Fruit fly (Drosophila melanogaster) whole organism, embryonic: ENCODE measurements around the gene CG15742.

Source experiments
- Abd-B ChIP-seq: fragments of 200-800 bp; sonication (Bioruptor generic); optimal IDR thresholded peaks from 2 replicates; lab custom pipeline; 2018; ENCODE audit warnings: missing biosample characterization, mild to moderate bottlenecking, missing genetic modification characterization, moderate library complexity
- B-H2 ChIP-seq: fragments of 200-800 bp; sonication (Bioruptor generic); optimal IDR thresholded peaks from 2 replicates; lab custom pipeline; 2018; ENCODE audit warnings: missing biosample characterization, mild to moderate bottlenecking, missing genetic modification characterization
- CG11085 ChIP-seq: fragments of 200-800 bp; sonication (Bioruptor generic); IDR thresholded peaks from 2 replicates; pipeline ENCODE4 v1.3.6; 2022; ENCODE audit warnings: missing biosample characterization, missing genetic modification characterization
- CG12104 ChIP-seq: fragments of 200-800 bp; sonication (Bioruptor generic); optimal IDR thresholded peaks from 3 replicates; lab custom pipeline; 2016; ENCODE audit warnings: missing biosample characterization, missing genetic modification characterization
- CG14050 ChIP-seq: fragments of 200-800 bp; sonication (Bioruptor generic); IDR thresholded peaks from 3 replicates; pipeline ENCODE4 v1.3.6; 2022; ENCODE audit warnings: missing biosample characterization, missing genetic modification characterization
- CG17328 ChIP-seq: fragments of 200-800 bp; sonication (Bioruptor generic); IDR thresholded peaks from 2 replicates; pipeline ENCODE4 v1.3.6; 2022; ENCODE audit warnings: missing biosample characterization, missing genetic modification characterization
- CG18262 ChIP-seq: fragments of 200-800 bp; optimal IDR thresholded peaks from 3 replicates; lab custom pipeline; 2019; ENCODE audit warnings: missing biosample characterization, mild to moderate bottlenecking, missing genetic modification characterization, moderate library complexity
- CG18476 ChIP-seq: fragments of 200-800 bp; sonication (Bioruptor generic); optimal IDR thresholded peaks from 2 replicates; lab custom pipeline; 2016; ENCODE audit warnings: missing biosample characterization, mild to moderate bottlenecking, missing genetic modification characterization
- CG2678 ChIP-seq: fragments of 200-800 bp; sonication (Bioruptor generic); optimal IDR thresholded peaks from 3 replicates; lab custom pipeline; 2019; ENCODE audit warnings: missing biosample characterization, mild to moderate bottlenecking, missing genetic modification characterization, moderate library complexity
- CG3407 ChIP-seq: fragments of 200-800 bp; sonication (Bioruptor generic); optimal IDR thresholded peaks from 2 replicates; lab custom pipeline; 2018; ENCODE audit warnings: missing biosample characterization, mild to moderate bottlenecking, missing genetic modification characterization
- CG5180 ChIP-seq: fragments of 200-800 bp; sonication (Bioruptor generic); optimal IDR thresholded peaks from 3 replicates; lab custom pipeline; 2017; ENCODE audit warnings: missing biosample characterization, missing genetic modification characterization, mild to moderate bottlenecking, moderate library complexity, missing genetic modification reagents
- CG8290 ChIP-seq, 3 experiments: fragments of 200-800 bp; sonication (Bioruptor generic); optimal IDR thresholded peaks; 2 replicates each; lab custom pipeline; 2016 to 2019; ENCODE audit warnings: missing biosample characterization in 3 of 3, missing genetic modification characterization in 3 of 3, mild to moderate bottlenecking in 2 of 3, moderate library complexity in 1 of 3
- CG8944 ChIP-seq: fragments of 200-800 bp; sonication (Bioruptor generic); optimal IDR thresholded peaks from 3 replicates; lab custom pipeline; 2016; ENCODE audit warnings: missing biosample characterization, missing genetic modification characterization
- CG9727 ChIP-seq: fragments of 200-800 bp; sonication (Bioruptor generic); optimal IDR thresholded peaks from 3 replicates; lab custom pipeline; 2017; ENCODE audit warnings: missing biosample characterization, mild to moderate bottlenecking, missing genetic modification characterization
- Eip74EF ChIP-seq, 2 experiments: fragments of 200-800 bp in 1 of 2; fragments of >200 bp in 1 of 2; sonication (Bioruptor generic) in 1 of 2; optimal IDR thresholded peaks; 2 replicates each; lab custom pipeline; 2017 to 2019; ENCODE audit warnings: missing biosample characterization in 2 of 2, missing genetic modification characterization in 2 of 2, mild to moderate bottlenecking in 1 of 2, moderate library complexity in 1 of 2
- Fer2 ChIP-seq: fragments of 200-800 bp; sonication (Bioruptor generic); optimal IDR thresholded peaks from 2 replicates; lab custom pipeline; 2018; ENCODE audit warnings: missing biosample characterization, mild to moderate bottlenecking, missing genetic modification characterization, moderate library complexity
- Fer3 ChIP-seq: fragments of 200-800 bp; sonication (Bioruptor generic); optimal IDR thresholded peaks from 2 replicates; lab custom pipeline; 2018; ENCODE audit warnings: missing biosample characterization, mild to moderate bottlenecking, missing genetic modification characterization, moderate library complexity
- Hmr ChIP-seq: fragments of 200-800 bp; sonication (Bioruptor generic); optimal IDR thresholded peaks from 3 replicates; lab custom pipeline; 2017; ENCODE audit warnings: mild to moderate bottlenecking, missing biosample characterization, missing genetic modification reagents, missing genetic modification characterization
- Neu2 ChIP-seq: fragments of 200-800 bp; sonication (Bioruptor generic); optimal IDR thresholded peaks from 3 replicates; lab custom pipeline; 2016; ENCODE audit warnings: missing biosample characterization, missing genetic modification characterization, borderline replicate concordance
- Oli ChIP-seq: fragments of 200-800 bp; sonication (Bioruptor generic); optimal IDR thresholded peaks from 2 replicates; lab custom pipeline; 2018; ENCODE audit warnings: missing biosample characterization, mild to moderate bottlenecking, missing genetic modification characterization, moderate library complexity
- Poxn ChIP-seq: fragments of 200-800 bp; sonication (Bioruptor generic); IDR thresholded peaks from 2 replicates; pipeline ENCODE4 v1.3.6; 2022; ENCODE audit warnings: missing biosample characterization, missing genetic modification characterization
- Sox102F ChIP-seq: fragments of 200-800 bp; sonication (Bioruptor generic); optimal IDR thresholded peaks from 2 replicates; lab custom pipeline; 2018; ENCODE audit warnings: missing biosample characterization, mild to moderate bottlenecking, missing genetic modification characterization, moderate library complexity
- Xbp1 ChIP-seq: fragments of 200-800 bp; sonication (Bioruptor generic); optimal IDR thresholded peaks from 3 replicates; lab custom pipeline; 2016; ENCODE audit warnings: missing biosample characterization, mild to moderate bottlenecking, missing genetic modification characterization
- ci ChIP-seq: fragments of 200-800 bp; sonication (Bioruptor generic); IDR thresholded peaks from 3 replicates; pipeline ENCODE4 v1.3.6; 2022; ENCODE audit warnings: missing biosample characterization, missing genetic modification characterization
- crc ChIP-seq: fragments of 200-800 bp; sonication (Bioruptor generic); optimal IDR thresholded peaks from 2 replicates; lab custom pipeline; 2016; ENCODE audit warnings: missing biosample characterization, missing genetic modification characterization
- crol ChIP-seq: fragments of 200-800 bp; sonication (Bioruptor generic); IDR thresholded peaks from 2 replicates; pipeline ENCODE4 v1.3.6; 2022; ENCODE audit warnings: missing biosample characterization, missing genetic modification characterization
- dysf ChIP-seq: fragments of 200-800 bp; sonication (Bioruptor generic); IDR thresholded peaks from 3 replicates; pipeline ENCODE4 v1.3.6; 2022; ENCODE audit warnings: missing biosample characterization, missing genetic modification characterization
- ftz-f1 ChIP-seq: fragments of 200-800 bp; sonication (Bioruptor generic); optimal IDR thresholded peaks from 2 replicates; lab custom pipeline; 2016; ENCODE audit warnings: missing biosample characterization, missing genetic modification characterization
- hbn ChIP-seq: fragments of 200-800 bp; sonication (Bioruptor generic); IDR thresholded peaks from 2 replicates; pipeline ENCODE4 v1.3.6; 2022; ENCODE audit warnings: missing biosample characterization, missing genetic modification characterization; ENCODE audit not compliant: partially characterized antibody
- kay ChIP-seq: fragments of 200-800 bp; sonication (Bioruptor generic); optimal IDR thresholded peaks from 2 replicates; lab custom pipeline; 2016; ENCODE audit warnings: missing biosample characterization, missing genetic modification characterization
- klu ChIP-seq: fragments of 200-800 bp; sonication (Bioruptor generic); IDR thresholded peaks from 2 replicates; pipeline ENCODE4 v1.3.6; 2022; ENCODE audit warnings: missing biosample characterization, missing genetic modification characterization
- lab ChIP-seq: fragments of 200-800 bp; sonication (Bioruptor generic); optimal IDR thresholded peaks from 3 replicates; lab custom pipeline; 2017; ENCODE audit warnings: missing biosample characterization, missing genetic modification characterization, mild to moderate bottlenecking, moderate library complexity, missing genetic modification reagents
- lola ChIP-seq, 3 experiments: fragments of >200 bp in 2 of 3; fragments of 200-800 bp in 1 of 3; sonication (Bioruptor generic) in 1 of 3; optimal IDR thresholded peaks; 2 replicates each; lab custom pipeline; 2017 to 2019; ENCODE audit warnings: missing biosample characterization in 3 of 3, missing genetic modification characterization in 3 of 3, mild to moderate bottlenecking in 1 of 3, moderate library complexity in 1 of 3
- luna ChIP-seq: fragments of 200-800 bp; sonication (Bioruptor generic); optimal IDR thresholded peaks from 2 replicates; lab custom pipeline; 2016; ENCODE audit warnings: missing biosample characterization, missing genetic modification characterization
- pan ChIP-seq, 4 experiments: fragments of >200 bp in 3 of 4; fragments of 200-800 bp in 1 of 4; sonication (Bioruptor generic) in 1 of 4; optimal IDR thresholded peaks in 3 of 4; IDR thresholded peaks in 1 of 4; 2 replicates each; pipeline versions ENCODE4 v1.3.6 to Lab custom; 2017 to 2022; ENCODE audit warnings: missing biosample characterization in 2 of 4, missing genetic modification characterization in 2 of 4, mixed read lengths in 1 of 4
- pfk ChIP-seq: fragments of 200-800 bp; sonication (Bioruptor generic); optimal IDR thresholded peaks from 2 replicates; lab custom pipeline; 2018; ENCODE audit warnings: missing biosample characterization, mild to moderate bottlenecking, missing genetic modification characterization, moderate library complexity
- pho ChIP-seq: fragments of 200-800 bp; sonication (Bioruptor generic); optimal IDR thresholded peaks from 2 replicates; lab custom pipeline; 2016; ENCODE audit warnings: missing biosample characterization, missing genetic modification characterization
- rib ChIP-seq: fragments of 200-800 bp; sonication (Bioruptor generic); IDR thresholded peaks from 2 replicates; pipeline ENCODE4 v1.3.6; 2022; ENCODE audit warnings: missing biosample characterization, missing genetic modification characterization
- salm ChIP-seq: fragments of 200-800 bp; sonication (Bioruptor generic); optimal IDR thresholded peaks from 2 replicates; lab custom pipeline; 2018; ENCODE audit warnings: missing biosample characterization, mild to moderate bottlenecking, missing genetic modification characterization
- sens ChIP-seq: fragments of 200-800 bp; sonication (Bioruptor generic); peaks from one replicate; lab custom pipeline; 2016; ENCODE audit warnings: missing biosample characterization, missing genetic modification characterization
- sim ChIP-seq: fragments of 200-800 bp; sonication (Bioruptor generic); IDR thresholded peaks from 2 replicates; pipeline ENCODE4 v1.3.6; 2022; ENCODE audit warnings: missing biosample characterization, missing genetic modification characterization
- sisA ChIP-seq: fragments of 200-800 bp; sonication (Bioruptor generic); IDR thresholded peaks from 2 replicates; pipeline ENCODE4 v1.3.6; 2022; ENCODE audit warnings: missing biosample characterization, missing genetic modification characterization
- sug ChIP-seq: fragments of 200-800 bp; optimal IDR thresholded peaks from 2 replicates; lab custom pipeline; 2019; ENCODE audit warnings: missing biosample characterization, mild to moderate bottlenecking, missing genetic modification characterization, moderate library complexity
- tna ChIP-seq: fragments of 200-800 bp; sonication (Bioruptor generic); IDR thresholded peaks from 2 replicates; pipeline ENCODE4 v1.3.6; 2022; ENCODE audit warnings: missing biosample characterization, missing genetic modification characterization; ENCODE audit not compliant: partially characterized antibody
- toy ChIP-seq: fragments of 200-800 bp; sonication (Bioruptor generic); IDR thresholded peaks from 2 replicates; pipeline ENCODE4 v1.3.6; 2022; ENCODE audit warnings: missing biosample characterization, missing genetic modification characterization
- ttk ChIP-seq: fragments of 200-800 bp; sonication (Bioruptor generic); IDR thresholded peaks from 2 replicates; pipeline ENCODE4 v2.1.2; 2022; ENCODE audit warnings: missing biosample characterization, missing genetic modification characterization
- unc-4 ChIP-seq: fragments of 200-800 bp; sonication (Bioruptor generic); IDR thresholded peaks from 2 replicates; pipeline ENCODE4 v1.3.6; 2022; ENCODE audit warnings: missing biosample characterization, missing genetic modification characterization; ENCODE audit not compliant: partially characterized antibody

CG15742 gene

DNA sequence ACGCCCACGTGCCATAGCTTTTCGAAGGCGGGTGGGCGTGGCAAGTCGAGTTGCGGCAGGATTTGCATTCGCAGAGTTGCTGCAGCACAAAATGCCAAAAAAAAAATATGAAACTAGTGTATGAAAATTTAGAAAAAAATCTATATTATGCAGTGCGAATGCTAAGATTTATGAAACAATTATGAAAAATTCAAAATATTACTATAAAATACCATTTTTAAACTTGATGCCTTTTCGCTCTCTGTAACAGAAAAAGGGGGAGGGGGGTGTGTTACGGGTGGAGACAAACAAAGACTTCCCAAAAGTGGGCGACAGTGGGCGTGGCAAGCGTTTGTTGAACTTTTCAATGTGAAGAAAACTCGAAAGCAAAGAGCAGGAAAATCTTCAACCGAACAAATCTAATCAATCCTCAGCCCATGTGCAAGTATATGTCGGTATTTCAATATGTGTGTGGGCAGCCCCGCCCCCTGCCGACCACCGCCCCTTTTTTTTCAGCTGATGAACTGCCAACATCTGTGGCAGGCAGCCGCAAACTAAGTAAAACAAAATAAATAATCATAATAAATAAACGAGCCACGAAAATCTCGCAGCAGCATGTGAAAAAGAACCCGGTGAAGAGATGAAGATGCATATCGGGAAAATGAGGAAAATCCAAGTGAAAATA is 8.4 kb downstream of the CG15742 start (continued):
- TF ChIP-seq dysf (GFP tag; lab: Robert Waterston, UW) (no peak), kay (GFP tag; lab: Kevin White, UChicago) (no peak), CG5180 (GFP tag; lab: Kevin White, UChicago) (no peak), Neu2 (GFP tag; lab: Kevin White, UChicago) (no peak), Oli (tag; lab: Kevin White, UChicago) (no peak), Sox102F (peak; percentile 45), sim (no peak), rib (GFP tag; lab: Robert Waterston, UW) (no peak), sens (peak; percentile 74), sisA (GFP tag; lab: Robert Waterston, UW) (peak; percentile 17; the same call in 1 of the 2 replicates), CG8290 (GFP tag; optimal IDR thresholded peaks at IDR 0.05; lab: Kevin White, UChicago) (no peak), CG8290 (tag; optimal IDR thresholded peaks at IDR 0.05; lab: Kevin White, UChicago) (no peak), Xbp1 (GFP tag; lab: Kevin White, UChicago) (no peak), luna (GFP tag; lab: Kevin White, UChicago) (no peak)

- TF ChIP-seq lola (GFP tag; optimal IDR thresholded peaks at IDR 0.05; lab: Kevin White, UChicago) (no peak), Abd-B (GFP tag; lab: Kevin White, UChicago) (no peak), klu (GFP tag; lab: Robert Waterston, UW) (no peak), B-H2 (GFP tag; lab: Kevin White, UChicago) (no peak), tna (GFP tag; lab: Robert Waterston, UW) (no peak), Fer3 (no peak), pan (optimal IDR thresholded peaks at IDR 0.05; lab: Kevin White, UChicago) (no peak), pan (GFP tag; optimal IDR thresholded peaks at IDR 0.05 in 1 of 2, IDR thresholded peaks at IDR 0.05 in 1 of 2) (no peak), Hmr (GFP tag; lab: Kevin White, UChicago) (no peak), salm (tag; lab: Kevin White, UChicago) (no peak), ftz-f1 (no peak), CG11085 (GFP tag; lab: Robert Waterston, UW) (no peak), CG2678 (no peak), toy (no peak), crc (no peak), pfk (GFP tag; lab: Kevin White, UChicago) (peak; percentile 58), Fer2 (tag; lab: Kevin White, UChicago) (no peak), lab (peak; percentile 47), ttk (GFP tag; lab: Robert Waterston, UW) (0 out of 2 replicates have a peak, but pooled peaks have one; percentile 16), CG8944 (no peak), CG18476 (GFP tag; lab: Kevin White, UChicago) (no peak), CG17328 (GFP tag; lab: Robert Waterston, UW) (0 out of 2 replicates have a peak, but pooled peaks have one; percentile 5), pho (GFP tag; lab: Kevin White, UChicago) (no peak), Eip74EF (GFP tag; optimal IDR thresholded peaks at IDR 0.05; lab: Kevin White, UChicago) (no peak), CG14050 (GFP tag; lab: Robert Waterston, UW) (no peak), ci (GFP tag; lab: Robert Waterston, UW) (peak; percentile 45; the same call in 1 of the 3 replicates), CG12104 (no peak), CG18262 (tag; lab: Kevin White, UChicago) (no peak), sug (tag; lab: Kevin White, UChicago) (peak; percentile 28), Poxn (GFP tag; lab: Robert Waterston, UW) (no peak), CG3407 (GFP tag; lab: Kevin White, UChicago) (no peak), crol (peak; percentile 92), hbn (GFP tag; lab: Robert Waterston, UW) (no peak), CG9727 (GFP tag; lab: Kevin White, UChicago) (no peak), CG5180 (GFP tag; lab: Kevin White, UChicago) (peak; percentile 34), unc-4 (no peak)
Measured at dm6 chrX:13248515-13248914, 9.8 kb downstream of the CG15742 start.
